Worm (Caenorhabditis elegans) whole organism, L3 larva: ENCODE measurements around the gene nhr-167.

Experiments
- R02D3.7 ChIP-seq: fragments of 150-350 bp; optimal IDR thresholded peaks from 2 replicates; lab custom pipeline; 2014; ENCODE audit warnings: missing biosample characterization, missing genetic modification characterization
- elt-3 ChIP-seq, 3 experiments: fragments of 150-350 bp in 1 of 3; sonication (generic microtip) in 2 of 3; optimal IDR thresholded peaks; 2 replicates in 2 of 3; 4 replicates in 1 of 3; lab custom pipeline; 2014 to 2017; ENCODE audit warnings: missing biosample characterization in 3 of 3, missing genetic modification characterization in 3 of 3
- fkh-10 ChIP-seq: sonication (generic microtip); optimal IDR thresholded peaks from 2 replicates; lab custom pipeline; 2017; ENCODE audit warnings: missing biosample characterization, missing genetic modification reagents, missing genetic modification characterization
- lin-39 ChIP-seq: fragments of 150-350 bp; optimal IDR thresholded peaks from 2 replicates; lab custom pipeline; 2018; ENCODE audit warnings: missing biosample characterization, missing genetic modification reagents, missing genetic modification characterization
- mdl-1 ChIP-seq: fragments of 150-350 bp; optimal IDR thresholded peaks from 2 replicates; lab custom pipeline; 2014; ENCODE audit warnings: missing biosample characterization, missing genetic modification characterization
- nhr-12 ChIP-seq: fragments of 150-350 bp; optimal IDR thresholded peaks from 2 replicates; lab custom pipeline; 2014; ENCODE audit warnings: missing biosample characterization, missing genetic modification characterization
- nhr-28 ChIP-seq: fragments of 150-350 bp; optimal IDR thresholded peaks from 2 replicates; lab custom pipeline; 2014; ENCODE audit warnings: missing biosample characterization, missing genetic modification characterization
- unc-39 ChIP-seq: sonication (generic microtip); optimal IDR thresholded peaks from 4 replicates; lab custom pipeline; 2017; ENCODE audit warnings: missing biosample characterization, missing genetic modification characterization

- TF ChIP-seq mdl-1 (tag; lab: Kevin White, UChicago) = no peak
- TF ChIP-seq nhr-12 (tag; lab: Kevin White, UChicago) = no peak
- TF ChIP-seq elt-3 (tag; optimal IDR thresholded peaks at IDR 0.05; lab: Kevin White, UChicago) = peak in 2 of 3 experiments; percentile 22 to 68
- TF ChIP-seq R02D3.7 = no peak
- TF ChIP-seq unc-39 = no peak
- no peak for TF ChIP-seq fkh-10
- no peak for TF ChIP-seq lin-39 (tag; lab: Kevin White, UChicago)
- no peak for TF ChIP-seq nhr-28 (tag; lab: Kevin White, UChicago)
Observed at ce11 chrX:11962050-11962788, 19.7 kb downstream of the nhr-167 start.
